Fruit fly (Drosophila melanogaster) whole organism, prepupa: ENCODE results near the gene Ubr3.

Experiments used
- CG10631 ChIP-seq: fragments of 200-800 bp; sonication (Bioruptor generic); optimal IDR thresholded peaks from 2 replicates; lab custom pipeline; 2016; ENCODE audit warnings: missing biosample characterization, missing genetic modification characterization
- CG11762 ChIP-seq: fragments of 200-800 bp; sonication (Bioruptor generic); optimal IDR thresholded peaks from 3 replicates; lab custom pipeline; 2016; ENCODE audit warnings: missing biosample characterization, missing genetic modification characterization; ENCODE audit not compliant: insufficient read depth
- CG11902 ChIP-seq: fragments of 200-800 bp; sonication (Bioruptor generic); optimal IDR thresholded peaks from 3 replicates; lab custom pipeline; 2016; ENCODE audit warnings: missing biosample characterization, missing genetic modification characterization
- CG15336 ChIP-seq: fragments of 200-800 bp; sonication (Bioruptor generic); IDR thresholded peaks from 2 replicates; pipeline ENCODE4 v1.3.6; 2022; ENCODE audit warnings: missing biosample characterization, missing genetic modification characterization
- CG1621 ChIP-seq: fragments of 200-800 bp; sonication (Bioruptor generic); optimal IDR thresholded peaks from 3 replicates; lab custom pipeline; 2018; ENCODE audit warnings: missing biosample characterization, mild to moderate bottlenecking, missing genetic modification characterization
- CG16779 ChIP-seq: fragments of 200-800 bp; sonication (Bioruptor generic); optimal IDR thresholded peaks from 3 replicates; lab custom pipeline; 2017; ENCODE audit warnings: missing biosample characterization, mild to moderate bottlenecking, missing genetic modification characterization
- CG3032 ChIP-seq: fragments of 200-800 bp; optimal IDR thresholded peaks from 2 replicates; lab custom pipeline; 2019; ENCODE audit warnings: missing biosample characterization, mild to moderate bottlenecking, missing genetic modification characterization, moderate library complexity
- CG31627 ChIP-seq: fragments of 200-800 bp; sonication (Bioruptor generic); optimal IDR thresholded peaks from 3 replicates; lab custom pipeline; 2016; ENCODE audit warnings: missing biosample characterization, missing genetic modification characterization
- CG3919 ChIP-seq: fragments of 200-800 bp; sonication (Bioruptor generic); optimal IDR thresholded peaks from 3 replicates; lab custom pipeline; 2016; ENCODE audit warnings: missing biosample characterization, missing genetic modification characterization
- CG4318 ChIP-seq: fragments of 200-800 bp; sonication (Bioruptor generic); optimal IDR thresholded peaks from 3 replicates; lab custom pipeline; 2017; ENCODE audit warnings: missing biosample characterization, mild to moderate bottlenecking, missing genetic modification characterization
- CG6163 ChIP-seq: fragments of 200-800 bp; sonication (Bioruptor generic); IDR thresholded peaks from 3 replicates; pipeline ENCODE4 v1.3.6; 2022; ENCODE audit warnings: missing biosample characterization, missing genetic modification characterization
- CG6792 ChIP-seq: fragments of 200-800 bp; sonication (Bioruptor generic); optimal IDR thresholded peaks from 3 replicates; lab custom pipeline; 2016; ENCODE audit warnings: missing biosample characterization, missing genetic modification characterization
- CG8119 ChIP-seq: fragments of 200-800 bp; sonication (Bioruptor generic); IDR thresholded peaks from 3 replicates; pipeline ENCODE4 v1.3.6; 2022; ENCODE audit warnings: missing biosample characterization, missing genetic modification characterization
- CG8319 ChIP-seq: fragments of 200-800 bp; sonication (Bioruptor generic); optimal IDR thresholded peaks from 3 replicates; lab custom pipeline; 2016; ENCODE audit warnings: missing biosample characterization, missing genetic modification characterization
- CG8632 ChIP-seq: fragments of 200-800 bp; sonication (Bioruptor generic); optimal IDR thresholded peaks from 3 replicates; lab custom pipeline; 2016; ENCODE audit warnings: missing biosample characterization, missing genetic modification characterization
- CG9139 ChIP-seq: fragments of 200-800 bp; sonication (Bioruptor generic); optimal IDR thresholded peaks from 3 replicates; lab custom pipeline; 2017; ENCODE audit warnings: missing biosample characterization, mild to moderate bottlenecking, missing genetic modification characterization
- Eip93F ChIP-seq: fragments of 200-800 bp; sonication (Bioruptor generic); optimal IDR thresholded peaks from 2 replicates; lab custom pipeline; 2016; ENCODE audit warnings: missing biosample characterization, mild to moderate bottlenecking, missing genetic modification characterization
- Ets21C ChIP-seq: fragments of 200-800 bp; sonication (Bioruptor generic); optimal IDR thresholded peaks from 3 replicates; lab custom pipeline; 2016; ENCODE audit warnings: missing biosample characterization, missing genetic modification characterization
- Ets96B ChIP-seq: fragments of 200-800 bp; optimal IDR thresholded peaks from 2 replicates; lab custom pipeline; 2019; ENCODE audit warnings: missing biosample characterization, mild to moderate bottlenecking, missing genetic modification characterization, moderate library complexity
- Gug ChIP-seq: fragments of 200-800 bp; sonication (Bioruptor generic); IDR thresholded peaks from 2 replicates; pipeline ENCODE4 v1.3.6; 2022; ENCODE audit warnings: missing biosample characterization, missing genetic modification characterization
- Hr4 ChIP-seq: fragments of 200-800 bp; sonication (Bioruptor generic); optimal IDR thresholded peaks from 3 replicates; lab custom pipeline; 2016; ENCODE audit warnings: missing biosample characterization, missing genetic modification characterization
- Lpt ChIP-seq: fragments of 200-800 bp; sonication (Bioruptor generic); optimal IDR thresholded peaks from 3 replicates; lab custom pipeline; 2016; ENCODE audit warnings: missing biosample characterization, missing genetic modification characterization
- Met ChIP-seq: fragments of 200-800 bp; sonication (Bioruptor generic); optimal IDR thresholded peaks from 3 replicates; lab custom pipeline; 2016; ENCODE audit warnings: missing biosample characterization, missing genetic modification characterization
- OdsH ChIP-seq: fragments of 200-800 bp; sonication (Bioruptor generic); optimal IDR thresholded peaks from 3 replicates; lab custom pipeline; 2016; ENCODE audit warnings: missing biosample characterization, missing genetic modification characterization
- Smox ChIP-seq: fragments of 200-800 bp; sonication (Bioruptor generic); optimal IDR thresholded peaks from 3 replicates; lab custom pipeline; 2016; ENCODE audit warnings: missing biosample characterization, missing genetic modification characterization
- Sox102F ChIP-seq: fragments of 200-800 bp; sonication (Bioruptor generic); optimal IDR thresholded peaks from 2 replicates; lab custom pipeline; 2016; ENCODE audit warnings: missing biosample characterization, mild to moderate bottlenecking, missing genetic modification characterization
- Sox14 ChIP-seq: fragments of 200-800 bp; sonication (Bioruptor generic); optimal IDR thresholded peaks from 3 replicates; lab custom pipeline; 2016; ENCODE audit warnings: missing biosample characterization, missing genetic modification characterization
- Sox15 ChIP-seq: fragments of 200-800 bp; sonication (Bioruptor generic); optimal IDR thresholded peaks from 3 replicates; lab custom pipeline; 2016; ENCODE audit warnings: missing biosample characterization, missing genetic modification characterization
- achi ChIP-seq: fragments of 200-800 bp; sonication (Bioruptor generic); optimal IDR thresholded peaks from 3 replicates; lab custom pipeline; 2016; ENCODE audit warnings: missing biosample characterization, missing genetic modification characterization
- acj6 ChIP-seq: fragments of 200-800 bp; sonication (Bioruptor generic); optimal IDR thresholded peaks from 3 replicates; lab custom pipeline; 2016; ENCODE audit warnings: missing biosample characterization, missing genetic modification characterization
- cyc ChIP-seq: fragments of 200-800 bp; sonication (Bioruptor generic); optimal IDR thresholded peaks from 3 replicates; lab custom pipeline; 2016; ENCODE audit warnings: missing biosample characterization, missing genetic modification characterization
- dsx ChIP-seq: fragments of 200-800 bp; optimal IDR thresholded peaks from 3 replicates; lab custom pipeline; 2019; ENCODE audit warnings: missing biosample characterization, mild to moderate bottlenecking, missing genetic modification characterization, moderate library complexity; ENCODE audit not compliant: poor library complexity, severe bottlenecking
- eg ChIP-seq: fragments of 200-800 bp; sonication (Bioruptor generic); IDR thresholded peaks from 3 replicates; pipeline ENCODE4 v1.3.6; 2022; ENCODE audit warnings: missing biosample characterization, missing genetic modification characterization
- esn ChIP-seq: fragments of 200-800 bp; sonication (Bioruptor generic); optimal IDR thresholded peaks from 2 replicates; lab custom pipeline; 2016; ENCODE audit warnings: missing biosample characterization, mild to moderate bottlenecking, missing genetic modification characterization, moderate library complexity
- fd59A ChIP-seq: fragments of 200-800 bp; sonication (Bioruptor generic); optimal IDR thresholded peaks from 2 replicates; lab custom pipeline; 2017; ENCODE audit warnings: missing biosample characterization, mild to moderate bottlenecking, missing genetic modification characterization, missing genetic modification reagents
- fd85E ChIP-seq: fragments of 200-800 bp; sonication (Bioruptor generic); optimal IDR thresholded peaks from 3 replicates; lab custom pipeline; 2016; ENCODE audit warnings: missing biosample characterization, missing genetic modification characterization
- fkh ChIP-seq: fragments of 200-800 bp; sonication (Bioruptor generic); optimal IDR thresholded peaks from 3 replicates; lab custom pipeline; 2017; ENCODE audit warnings: missing biosample characterization, mild to moderate bottlenecking, missing genetic modification characterization, moderate library complexity
- lz ChIP-seq: fragments of 200-800 bp; sonication (Bioruptor generic); optimal IDR thresholded peaks from 3 replicates; lab custom pipeline; 2016; ENCODE audit warnings: missing biosample characterization, missing genetic modification characterization
- net ChIP-seq: fragments of 200-800 bp; sonication (Bioruptor generic); optimal IDR thresholded peaks from 3 replicates; lab custom pipeline; 2016; ENCODE audit warnings: missing biosample characterization, missing genetic modification characterization
- pdm3 ChIP-seq: fragments of 200-800 bp; sonication (Bioruptor generic); optimal IDR thresholded peaks from 3 replicates; lab custom pipeline; 2016; ENCODE audit warnings: missing biosample characterization, missing genetic modification characterization
- salr ChIP-seq, 2 experiments: fragments of 200-800 bp; sonication (Bioruptor generic); optimal IDR thresholded peaks; 3 replicates each; lab custom pipeline; 2016 to 2018; ENCODE audit warnings: missing biosample characterization in 2 of 2, missing genetic modification characterization in 2 of 2, mild to moderate bottlenecking in 1 of 2
- spab ChIP-seq: fragments of 200-800 bp; sonication (Bioruptor generic); optimal IDR thresholded peaks from 2 replicates; lab custom pipeline; 2017; ENCODE audit warnings: missing biosample characterization, mild to moderate bottlenecking, missing genetic modification characterization, missing genetic modification reagents
- ss ChIP-seq, 2 experiments: fragments of 200-800 bp; sonication (Bioruptor generic); optimal IDR thresholded peaks; 2 replicates in 1 of 2; 3 replicates in 1 of 2; lab custom pipeline; 2017 to 2018; ENCODE audit warnings: mild to moderate bottlenecking in 2 of 2, missing biosample characterization in 2 of 2, missing genetic modification characterization in 2 of 2, moderate library complexity in 1 of 2
- svp ChIP-seq: fragments of 200-800 bp; sonication (Bioruptor generic); peaks from one replicate; lab custom pipeline; 2016; ENCODE audit warnings: missing biosample characterization, missing genetic modification characterization
- topi ChIP-seq: fragments of 200-800 bp; sonication (Bioruptor generic); optimal IDR thresholded peaks from 3 replicates; lab custom pipeline; 2016; ENCODE audit warnings: missing biosample characterization, missing genetic modification characterization
- vri ChIP-seq: fragments of 200-800 bp; sonication (Bioruptor generic); optimal IDR thresholded peaks from 3 replicates; lab custom pipeline; 2016; ENCODE audit warnings: missing biosample characterization, mild to moderate bottlenecking, missing genetic modification characterization

The Ubr3 gene

DNA sequence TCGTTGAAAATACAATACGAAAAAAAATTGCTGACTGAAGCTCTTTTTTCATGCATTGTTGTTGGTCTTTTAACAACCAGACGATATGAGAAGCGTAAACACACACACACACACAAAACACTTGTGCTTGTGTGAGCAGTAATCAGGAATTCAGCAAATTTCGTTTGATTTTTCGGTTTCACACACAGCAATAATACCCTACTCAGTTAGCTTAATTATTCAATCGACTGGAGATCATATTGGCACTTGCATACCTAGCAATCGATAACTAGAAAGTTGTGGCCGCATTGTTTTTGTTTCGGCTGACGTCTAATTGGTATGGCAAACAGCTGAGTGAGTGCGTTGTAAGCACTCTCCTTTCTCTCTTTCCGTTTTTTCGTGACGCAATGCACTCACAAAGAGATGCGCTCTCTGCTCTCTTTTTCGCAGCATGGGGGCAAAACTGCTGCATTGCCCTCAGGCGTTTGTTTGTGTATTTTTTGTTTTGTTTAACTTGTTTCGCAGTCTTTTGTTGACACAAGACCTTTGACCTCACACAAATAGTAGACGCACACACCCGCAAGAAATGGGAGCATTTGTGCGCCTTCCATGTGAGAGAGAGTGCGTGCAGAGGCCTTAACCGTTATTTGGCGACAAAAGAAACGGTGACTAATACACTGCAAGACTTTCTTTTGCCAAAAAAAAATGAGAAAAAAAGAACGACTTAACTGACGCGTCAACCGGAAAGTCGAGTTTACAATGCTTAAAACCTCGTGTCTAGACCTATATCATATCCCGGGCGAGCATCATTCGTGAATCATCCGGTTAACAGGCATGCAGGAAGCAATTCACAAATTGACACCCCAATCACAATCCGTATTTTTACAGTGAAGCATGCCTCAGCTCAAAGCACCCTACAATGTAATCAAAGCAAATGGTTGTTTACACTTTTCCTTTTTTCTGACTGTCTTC, 9.4 kb downstream of the Ubr3 start (continued):
- TF ChIP-seq fkh (GFP tag; lab: Kevin White, UChicago): peak; percentile 72
- TF ChIP-seq Ets21C (GFP tag; lab: Kevin White, UChicago): peak; percentile 67
- TF ChIP-seq dsx (GFP tag; lab: Kevin White, UChicago): peak; percentile 64
- peak; percentile 29; the same call in 1 of the 2 replicates for TF ChIP-seq Gug
- peak; percentile 47; the same call in 2 of the 3 replicates for TF ChIP-seq CG8119
- peak; percentile 34 for TF ChIP-seq spab (GFP tag; lab: Kevin White, UChicago)
- TF ChIP-seq OdsH (GFP tag; lab: Kevin White, UChicago): peak; percentile 55
- TF ChIP-seq fd85E (GFP tag; lab: Kevin White, UChicago): no peak
- TF ChIP-seq CG3919: peak; percentile 47
- TF ChIP-seq lz (GFP tag; lab: Kevin White, UChicago): peak; percentile 77
- TF ChIP-seq CG6792 (GFP tag; lab: Kevin White, UChicago): peak; percentile 60

DNA sequence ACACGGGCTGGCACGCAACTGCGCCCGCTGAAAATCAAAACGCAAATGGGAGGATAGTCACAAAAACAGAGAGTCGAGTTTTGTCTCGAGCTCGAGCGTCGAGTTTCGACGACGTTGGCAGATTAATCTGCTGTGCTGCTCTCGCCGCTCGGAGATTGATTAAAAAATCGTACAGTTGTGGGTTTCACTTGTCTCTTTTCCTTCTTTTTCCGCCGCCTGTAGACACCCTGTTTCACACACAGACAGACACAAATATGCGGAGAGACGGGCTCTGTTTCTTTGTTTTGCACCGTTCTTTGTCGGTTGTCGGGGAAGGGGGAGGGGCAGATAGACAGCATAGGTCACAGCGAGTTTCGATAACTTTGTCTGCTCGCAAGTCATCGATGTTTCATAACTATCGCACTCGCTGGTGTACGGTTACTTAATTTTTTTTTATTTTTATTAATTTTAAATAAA, 11.2 kb downstream of the Ubr3 start, which contains the start of gene orion:
Gene orion (minus strand): TSS at position 51 of the 456 bp plus-strand sequence.
- TF ChIP-seq fkh (GFP tag; lab: Kevin White, UChicago): no peak
- TF ChIP-seq dsx (GFP tag; lab: Kevin White, UChicago): peak; percentile 87
- TF ChIP-seq CG8319 (GFP tag; lab: Kevin White, UChicago): no peak
- TF ChIP-seq Sox14 (GFP tag; lab: Kevin White, UChicago): peak; percentile 92
- peak; percentile 93 to 94 for TF ChIP-seq ss (GFP tag; optimal IDR thresholded peaks at IDR 0.05; lab: Kevin White, UChicago)
- TF ChIP-seq vri (GFP tag; lab: Kevin White, UChicago): peak; percentile 25
- TF ChIP-seq Smox (GFP tag; lab: Kevin White, UChicago): no peak
- peak; percentile 81 for TF ChIP-seq eg (GFP tag; lab: Robert Waterston, UW)
- peak; percentile 86 for TF ChIP-seq CG6163
- TF ChIP-seq topi (GFP tag; lab: Kevin White, UChicago): peak; percentile 29
- TF ChIP-seq CG1621 (tag; lab: Kevin White, UChicago): peak; percentile 87
- TF ChIP-seq CG4318 (GFP tag; lab: Kevin White, UChicago): no peak
- peak; percentile 32 for TF ChIP-seq fd59A (GFP tag; lab: Kevin White, UChicago)
- no peak for TF ChIP-seq CG31627 (GFP tag; lab: Kevin White, UChicago)
- no peak for TF ChIP-seq cyc (GFP tag; lab: Kevin White, UChicago)
- TF ChIP-seq svp (GFP tag; lab: Kevin White, UChicago): peak; percentile 99
- no peak for TF ChIP-seq fd85E (GFP tag; lab: Kevin White, UChicago)
- TF ChIP-seq CG11902 (GFP tag; lab: Kevin White, UChicago): no peak
- no peak for TF ChIP-seq OdsH (GFP tag; lab: Kevin White, UChicago)
- peak; percentile 59; the same call in 1 of the 2 replicates for TF ChIP-seq CG15336
- TF ChIP-seq achi (GFP tag; lab: Kevin White, UChicago): peak; percentile 47
- TF ChIP-seq Hr4 (GFP tag; lab: Kevin White, UChicago): no peak
- no peak for TF ChIP-seq Sox102F (GFP tag; lab: Kevin White, UChicago)
- TF ChIP-seq CG11762 (GFP tag; lab: Kevin White, UChicago): peak; percentile 8
- peak; percentile 88 for TF ChIP-seq CG9139
- TF ChIP-seq lz (GFP tag; lab: Kevin White, UChicago): peak; percentile 17
- TF ChIP-seq salr (GFP tag; optimal IDR thresholded peaks at IDR 0.05; lab: Kevin White, UChicago): peak in 1 of 2 experiments; percentile 58
- TF ChIP-seq acj6 (GFP tag; lab: Kevin White, UChicago): no peak
- TF ChIP-seq Eip93F: no peak
- TF ChIP-seq CG10631 (GFP tag; lab: Kevin White, UChicago): no peak
- no peak for TF ChIP-seq Sox15 (GFP tag; lab: Kevin White, UChicago)
- peak; percentile 83 for TF ChIP-seq CG16779 (tag; lab: Kevin White, UChicago)
- TF ChIP-seq Ets96B (tag; lab: Kevin White, UChicago): peak; percentile 71
- peak; percentile 34 for TF ChIP-seq esn (GFP tag; lab: Kevin White, UChicago)
- TF ChIP-seq pdm3 (GFP tag; lab: Kevin White, UChicago): no peak
- no peak for TF ChIP-seq Met (GFP tag; lab: Kevin White, UChicago)
- peak; percentile 59 for TF ChIP-seq Lpt (GFP tag; lab: Kevin White, UChicago)
- no peak for TF ChIP-seq net (GFP tag; lab: Kevin White, UChicago)
- TF ChIP-seq CG3032: peak; percentile 64
- no peak for TF ChIP-seq Gug
- peak; percentile 31 for TF ChIP-seq CG8632 (GFP tag; lab: Kevin White, UChicago)
- TF ChIP-seq spab (GFP tag; lab: Kevin White, UChicago): no peak
